Worm (Caenorhabditis elegans) whole organism, L4 larva: ENCODE results near the gene mec-18.
A peak's percentile ranks its signal among the peaks of the same experiment; 100 is the strongest.

ENCODE experiments used
- D1046.2 ChIP-seq: fragments of 200-800 bp; sonication (Bioruptor generic); IDR thresholded peaks from 2 replicates; pipeline ENCODE4 v1.3.6; 2022; ENCODE audit warnings: missing genetic modification characterization, missing compliant biosample characterization
- F44E2.7 ChIP-seq: fragments of 200-800 bp; sonication (Bioruptor generic); IDR thresholded peaks from 2 replicates; pipeline ENCODE4 v2.1.2; 2022; ENCODE audit warnings: missing genetic modification characterization, missing compliant biosample characterization
- F49E8.2 ChIP-seq: sonication (generic microtip); optimal IDR thresholded peaks from 2 replicates; lab custom pipeline; 2016; ENCODE audit warnings: missing compliant biosample characterization, mild to moderate bottlenecking, missing genetic modification characterization, borderline replicate concordance
- T20F7.1 ChIP-seq: fragments of 200-800 bp; sonication (Bioruptor generic); optimal IDR thresholded peaks from 2 replicates; lab custom pipeline; 2018; ENCODE audit warnings: mild to moderate bottlenecking, missing genetic modification characterization, missing compliant biosample characterization
- T26A8.4 ChIP-seq: fragments of 200-800 bp; sonication (Bioruptor generic); IDR thresholded peaks from 2 replicates; pipeline ENCODE4 v1.3.6; 2022; ENCODE audit warnings: missing genetic modification characterization, missing compliant biosample characterization
- ceh-20 ChIP-seq: fragments of 200-800 bp; sonication (Bioruptor generic); IDR thresholded peaks from 2 replicates; pipeline ENCODE4 v1.3.6; 2022; ENCODE audit warnings: missing genetic modification reagents, missing genetic modification characterization, missing compliant biosample characterization
- ctbp-1 ChIP-seq: fragments of 200-800 bp; sonication (Bioruptor generic); IDR thresholded peaks from 2 replicates; pipeline ENCODE4 v1.3.6; 2022; ENCODE audit warnings: missing genetic modification reagents, missing genetic modification characterization, missing compliant biosample characterization
- dpl-1 ChIP-seq: fragments of 150-350 bp; optimal IDR thresholded peaks from 2 replicates; lab custom pipeline; 2014; ENCODE audit warnings: missing biosample characterization, missing genetic modification reagents, missing genetic modification characterization
- gei-8 ChIP-seq: fragments of 200-800 bp; sonication (Bioruptor generic); optimal IDR thresholded peaks from 2 replicates; lab custom pipeline; 2018; ENCODE audit warnings: mild to moderate bottlenecking, missing genetic modification characterization, missing compliant biosample characterization
- hlh-11 ChIP-seq: fragments of 200-800 bp; sonication (Bioruptor generic); optimal IDR thresholded peaks from 2 replicates; lab custom pipeline; 2018; ENCODE audit warnings: mild to moderate bottlenecking, missing genetic modification characterization, missing compliant biosample characterization
- jun-1 ChIP-seq: fragments of 150-350 bp; optimal IDR thresholded peaks from 2 replicates; lab custom pipeline; 2014; ENCODE audit warnings: missing biosample characterization, missing genetic modification reagents, missing genetic modification characterization
- lin-29 ChIP-seq: fragments of 200-800 bp; sonication (Bioruptor generic); IDR thresholded peaks from 2 replicates; pipeline ENCODE4 v1.3.6; 2022; ENCODE audit warnings: missing genetic modification reagents, missing genetic modification characterization, missing compliant biosample characterization
- lir-3 ChIP-seq: sonication (generic microtip); optimal IDR thresholded peaks from 2 replicates; lab custom pipeline; 2016; ENCODE audit warnings: mild to moderate bottlenecking, missing genetic modification characterization, missing compliant biosample characterization
- lsy-2 ChIP-seq, 2 experiments: fragments of 150-350 bp in 1 of 2; sonication (generic microtip) in 1 of 2; optimal IDR thresholded peaks; 2 replicates each; lab custom pipeline; 2014 to 2017; ENCODE audit warnings: missing biosample characterization in 2 of 2, missing genetic modification characterization in 2 of 2
- madf-9 ChIP-seq: fragments of 200-800 bp; sonication (Bioruptor generic); conservative IDR thresholded peaks from 2 replicates; pipeline ENCODE4 v1.3.6; 2022; ENCODE audit warnings: missing genetic modification reagents, missing genetic modification characterization, missing compliant biosample characterization
- mep-1 ChIP-seq: fragments of 150-350 bp; sonication (generic microtip); optimal IDR thresholded peaks from 3 replicates; lab custom pipeline; 2014; ENCODE audit warnings: missing biosample characterization, missing genetic modification characterization
- mes-2 ChIP-seq: sonication (generic microtip); optimal IDR thresholded peaks from 2 replicates; lab custom pipeline; 2016; ENCODE audit warnings: missing genotype, mild to moderate bottlenecking, missing genetic modification characterization, missing compliant biosample characterization; ENCODE audit not compliant: poor library complexity, severe bottlenecking
- nhr-10 ChIP-seq: fragments of 150-350 bp; optimal IDR thresholded peaks from 2 replicates; lab custom pipeline; 2014; ENCODE audit warnings: missing biosample characterization, missing genetic modification characterization
- nhr-102 ChIP-seq: sonication (generic microtip); optimal IDR thresholded peaks from 2 replicates; lab custom pipeline; 2016; ENCODE audit warnings: mild to moderate bottlenecking, missing genetic modification characterization, moderate library complexity, missing compliant biosample characterization
- nhr-11 ChIP-seq: fragments of 150-350 bp; optimal IDR thresholded peaks from 2 replicates; lab custom pipeline; 2014; ENCODE audit warnings: missing biosample characterization, missing genetic modification characterization
- nhr-42 ChIP-seq: fragments of 200-800 bp; sonication (Bioruptor generic); IDR thresholded peaks from 2 replicates; pipeline ENCODE4 v1.3.6; 2022; ENCODE audit warnings: missing genetic modification characterization, missing compliant biosample characterization
- php-3 ChIP-seq: fragments of 200-800 bp; sonication (Bioruptor generic); IDR thresholded peaks from 2 replicates; pipeline ENCODE4 v1.3.6; 2022; ENCODE audit warnings: missing genetic modification reagents, missing genetic modification characterization, missing compliant biosample characterization
- snpc-4 ChIP-seq: fragments of 150-350 bp; optimal IDR thresholded peaks from 2 replicates; lab custom pipeline; 2014; ENCODE audit warnings: missing biosample characterization, missing genetic modification characterization
- unc-130 ChIP-seq: sonication (generic microtip); optimal IDR thresholded peaks from 2 replicates; lab custom pipeline; 2016; ENCODE audit warnings: missing genetic modification reagents, missing genetic modification characterization, missing compliant biosample characterization
- unc-62 ChIP-seq, 3 experiments: fragments of 150-350 bp in 1 of 3; sonication (generic microtip); optimal IDR thresholded peaks in 2 of 3; peaks in 1 of 3; 1 replicate in 1 of 3; 2 replicates in 2 of 3; lab custom pipeline; 2014 to 2017; ENCODE audit warnings: missing biosample characterization in 3 of 3, missing genetic modification characterization in 3 of 3, missing genetic modification reagents in 3 of 3, missing genotype in 1 of 3
- vab-7 ChIP-seq: fragments of 200-800 bp; sonication (Bioruptor generic); IDR thresholded peaks from 2 replicates; pipeline ENCODE4 v1.3.6; 2022; ENCODE audit warnings: missing genetic modification reagents, missing genetic modification characterization, missing compliant biosample characterization

Gene mec-18

ce11 chrX:4222779-4223387 is 51.1 kb downstream of the mec-18 start (continued):
- TF ChIP-seq lir-3 (tag; lab: Kevin White, UChicago): peak; percentile 44
- peak; percentile 83 for TF ChIP-seq php-3
- peak; percentile 92 for TF ChIP-seq T26A8.4 (GFP tag; lab: Robert Waterston, UW)
- TF ChIP-seq mes-2 (tag; lab: Kevin White, UChicago): peak; percentile 46
- TF ChIP-seq unc-130 (GFP tag; lab: Kevin White, UChicago): peak; percentile 9
- peak; percentile 32 for TF ChIP-seq jun-1 (tag; lab: Kevin White, UChicago)
- peak; percentile 88 for TF ChIP-seq ceh-20 (GFP tag; lab: Robert Waterston, UW)
- peak; percentile 88 for TF ChIP-seq nhr-102 (tag; lab: Kevin White, UChicago)
- TF ChIP-seq nhr-42 (GFP tag; lab: Robert Waterston, UW): peak; percentile 57
- no peak for TF ChIP-seq D1046.2 (GFP tag; lab: Robert Waterston, UW)
- TF ChIP-seq T20F7.1 (GFP tag; lab: Kevin White, UChicago): peak; percentile 25
- 0 out of 2 replicates have a peak, but pooled peaks have one; percentile 15 for TF ChIP-seq madf-9 (GFP tag; lab: Robert Waterston, UW)
- TF ChIP-seq lin-29 (GFP tag; lab: Robert Waterston, UW): peak; percentile 13; the same call in 1 of the 2 replicates
- no peak for TF ChIP-seq vab-7
- TF ChIP-seq F44E2.7 (GFP tag; lab: Robert Waterston, UW): 0 out of 2 replicates have a peak, but pooled peaks have one; percentile 29
- TF ChIP-seq ctbp-1 (GFP tag; lab: Robert Waterston, UW): peak; percentile 86
- TF ChIP-seq snpc-4 (tag; lab: Kevin White, UChicago): no peak

DNA sequence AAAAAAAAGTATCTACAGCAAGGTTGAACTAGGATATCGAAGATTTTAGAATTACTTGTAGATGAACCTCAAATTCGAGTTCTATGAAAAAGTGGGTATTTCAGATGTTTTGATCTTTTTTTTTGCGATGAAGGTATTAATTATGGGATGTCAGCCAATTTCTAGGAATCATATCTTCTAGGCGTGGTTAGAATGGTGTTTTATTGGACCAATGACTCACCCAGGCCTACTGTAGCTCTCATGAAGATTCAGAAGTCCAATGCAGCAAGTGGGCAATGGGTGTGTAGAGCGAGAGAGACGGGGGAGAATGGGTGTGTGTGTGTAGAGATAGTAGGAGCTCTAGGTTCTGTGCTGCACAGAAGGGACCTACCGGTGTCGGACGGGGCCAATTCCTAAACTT is 51.8 kb downstream of the mec-18 start:
- TF ChIP-seq F49E8.2 (tag; lab: Kevin White, UChicago) (no peak), dpl-1 (GFP tag; lab: Kevin White, UChicago) (no peak), nhr-10 (tag; lab: Kevin White, UChicago) (no peak), gei-8 (GFP tag; lab: Kevin White, UChicago) (no peak), lsy-2 (tag; optimal IDR thresholded peaks at IDR 0.05; lab: Kevin White, UChicago) (peak in 1 of 2 experiments; percentile 62), mep-1 (peak; percentile 15), unc-62 (GFP tag; optimal IDR thresholded peaks at IDR 0.05 in 1 of 2; lab: Kevin White, UChicago) (no peak), unc-62 (tag; optimal IDR thresholded peaks at IDR 0.05; lab: Kevin White, UChicago) (no peak), hlh-11 (tag; lab: Kevin White, UChicago) (no peak), nhr-11 (tag; lab: Kevin White, UChicago) (peak; percentile 44)
